Fruit fly (Drosophila melanogaster) whole organism, prepupa: ENCODE results near the gene CycB3.

Experiments
- acj6 ChIP-seq: fragments of 200-800 bp; sonication (Bioruptor generic); optimal IDR thresholded peaks from 3 replicates; lab custom pipeline; 2016; ENCODE audit warnings: missing biosample characterization, missing genetic modification characterization
- svp ChIP-seq: fragments of 200-800 bp; sonication (Bioruptor generic); peaks from one replicate; lab custom pipeline; 2016; ENCODE audit warnings: missing biosample characterization, missing genetic modification characterization

- TF ChIP-seq acj6 (GFP tag; lab: Kevin White, UChicago) (peak; percentile 82), svp (GFP tag; lab: Kevin White, UChicago) (peak; percentile 75)
These were observed 5.6 kb upstream of the CycB3 start, which contains the start of gene CG3744 for dm6 chr3R:24875939-24876842.
